Fruit fly (Drosophila melanogaster) whole organism, embryonic: Measurements from ENCODE around the gene Srg3.

ENCODE experiments used
- Aef1 ChIP-seq: fragments of 200-800 bp; sonication (Bioruptor generic); IDR thresholded peaks from 3 replicates; pipeline ENCODE4 v1.3.6; 2022; ENCODE audit warnings: missing biosample characterization, missing genetic modification characterization
- Atf6 ChIP-seq: fragments of 200-800 bp; sonication (Bioruptor generic); IDR thresholded peaks from 2 replicates; pipeline ENCODE4 v1.3.6; 2022; ENCODE audit warnings: missing biosample characterization, missing genetic modification characterization
- CG10654 ChIP-seq: fragments of 200-800 bp; sonication (Bioruptor generic); optimal IDR thresholded peaks from 2 replicates; lab custom pipeline; 2016; ENCODE audit warnings: missing biosample characterization, missing genetic modification characterization
- CG12299 ChIP-seq: fragments of 200-800 bp; sonication (Bioruptor generic); optimal IDR thresholded peaks from 2 replicates; lab custom pipeline; 2018; ENCODE audit warnings: missing biosample characterization, mild to moderate bottlenecking, missing genetic modification characterization
- CG12744 ChIP-seq: fragments of 200-800 bp; sonication (Bioruptor generic); optimal IDR thresholded peaks from 2 replicates; lab custom pipeline; 2016; ENCODE audit warnings: missing biosample characterization, missing genetic modification characterization
- CG14965 ChIP-seq: fragments of 200-800 bp; sonication (Bioruptor generic); optimal IDR thresholded peaks from 2 replicates; lab custom pipeline; 2016; ENCODE audit warnings: missing biosample characterization, missing genetic modification characterization, borderline replicate concordance
- CG15514 ChIP-seq: fragments of 200-800 bp; sonication (Bioruptor generic); optimal IDR thresholded peaks from 3 replicates; lab custom pipeline; 2017; ENCODE audit warnings: missing biosample characterization, missing genetic modification characterization, mild to moderate bottlenecking, moderate library complexity, missing genetic modification reagents
- CG18619 ChIP-seq: fragments of 200-800 bp; sonication (Bioruptor generic); optimal IDR thresholded peaks from 3 replicates; lab custom pipeline; 2017; ENCODE audit warnings: missing biosample characterization, mild to moderate bottlenecking, missing genetic modification characterization
- CG2120 ChIP-seq: fragments of 200-800 bp; sonication (Bioruptor generic); optimal IDR thresholded peaks from 3 replicates; lab custom pipeline; 2016; ENCODE audit warnings: missing biosample characterization, missing genetic modification characterization
- CG2202 ChIP-seq: fragments of 200-800 bp; sonication (Bioruptor generic); optimal IDR thresholded peaks from 2 replicates; lab custom pipeline; 2018; ENCODE audit warnings: missing biosample characterization, mild to moderate bottlenecking, missing genetic modification characterization
- CG2889 ChIP-seq: fragments of 200-800 bp; sonication (Bioruptor generic); IDR thresholded peaks from 3 replicates; pipeline ENCODE4 v1.3.6; 2022; ENCODE audit warnings: missing biosample characterization, missing genetic modification characterization
- CG3726 ChIP-seq: fragments of 200-800 bp; sonication (Bioruptor generic); IDR thresholded peaks from 3 replicates; pipeline ENCODE4, ENCODE4 v1.3.6; 2022; ENCODE audit warnings: missing biosample characterization, missing genetic modification characterization
- CG5245 ChIP-seq: fragments of 200-800 bp; sonication (Bioruptor generic); optimal IDR thresholded peaks from 3 replicates; lab custom pipeline; 2016; ENCODE audit warnings: missing biosample characterization, missing genetic modification characterization
- CG6175 ChIP-seq: fragments of 200-800 bp; sonication (Bioruptor generic); IDR thresholded peaks from 3 replicates; pipeline ENCODE4 v1.3.6; 2022; ENCODE audit warnings: missing biosample characterization, missing genetic modification characterization
- CG6254 ChIP-seq: fragments of 200-800 bp; sonication (Bioruptor generic); optimal IDR thresholded peaks from 3 replicates; lab custom pipeline; 2017; ENCODE audit warnings: mild to moderate bottlenecking, missing biosample characterization, missing genetic modification reagents, missing genetic modification characterization
- CG8290 ChIP-seq, 3 experiments: fragments of 200-800 bp; sonication (Bioruptor generic); optimal IDR thresholded peaks; 2 replicates each; lab custom pipeline; 2016 to 2019; ENCODE audit warnings: missing biosample characterization in 3 of 3, missing genetic modification characterization in 3 of 3, mild to moderate bottlenecking in 2 of 3, moderate library complexity in 1 of 3
- Camta ChIP-seq: fragments of 200-800 bp; sonication (Bioruptor generic); optimal IDR thresholded peaks from 2 replicates; lab custom pipeline; 2016; ENCODE audit warnings: missing biosample characterization, missing genetic modification characterization
- Doc3 ChIP-seq: fragments of 200-800 bp; sonication (Bioruptor generic); IDR thresholded peaks from 3 replicates; pipeline ENCODE4 v1.3.6; 2022; ENCODE audit warnings: missing biosample characterization, missing genetic modification characterization; ENCODE audit not compliant: partially characterized antibody
- Drgx ChIP-seq: fragments of 200-800 bp; sonication (Bioruptor generic); IDR thresholded peaks from 2 replicates; pipeline ENCODE4 v1.3.6; 2022; ENCODE audit warnings: missing biosample characterization, missing genetic modification characterization
- ERR ChIP-seq: fragments of 200-800 bp; sonication (Bioruptor generic); optimal IDR thresholded peaks from 2 replicates; lab custom pipeline; 2016; ENCODE audit warnings: missing biosample characterization, missing genetic modification characterization
- Elba2 ChIP-seq: fragments of 200-800 bp; sonication (Bioruptor generic); optimal IDR thresholded peaks from 3 replicates; lab custom pipeline; 2016; ENCODE audit warnings: missing biosample characterization, missing genetic modification characterization
- HHEX ChIP-seq: fragments of 200-800 bp; sonication (Bioruptor generic); optimal IDR thresholded peaks from 3 replicates; lab custom pipeline; 2017; ENCODE audit warnings: missing biosample characterization, mild to moderate bottlenecking, missing genetic modification characterization, missing genetic modification reagents
- HLH4C ChIP-seq: fragments of 200-800 bp; sonication (Bioruptor generic); IDR thresholded peaks from 3 replicates; pipeline ENCODE4 v1.3.6; 2022; ENCODE audit warnings: missing biosample characterization, missing genetic modification characterization; ENCODE audit not compliant: partially characterized antibody
- HLHmδ ChIP-seq: fragments of 200-800 bp; sonication (Bioruptor generic); optimal IDR thresholded peaks from 2 replicates; lab custom pipeline; 2018; ENCODE audit warnings: missing biosample characterization, mild to moderate bottlenecking, missing genetic modification characterization, moderate library complexity
- Jarid2 ChIP-seq: fragments of 200-800 bp; sonication (Bioruptor generic); optimal IDR thresholded peaks from 3 replicates; lab custom pipeline; 2017; ENCODE audit warnings: mild to moderate bottlenecking, missing biosample characterization, missing genetic modification reagents, missing genetic modification characterization
- Lpt ChIP-seq: fragments of >200 bp; optimal IDR thresholded peaks from 2 replicates; lab custom pipeline; 2018; ENCODE audit warnings: missing biosample characterization, missing genetic modification characterization
- Mes4 ChIP-seq: fragments of 200-800 bp; sonication (Bioruptor generic); optimal IDR thresholded peaks from 2 replicates; lab custom pipeline; 2016; ENCODE audit warnings: missing biosample characterization, missing genetic modification characterization
- NfI ChIP-seq: fragments of 200-800 bp; sonication (Bioruptor generic); optimal IDR thresholded peaks from 3 replicates; lab custom pipeline; 2018; ENCODE audit warnings: missing biosample characterization, mild to moderate bottlenecking, missing genetic modification characterization, moderate library complexity
- Ravus ChIP-seq: fragments of 200-800 bp; sonication (Bioruptor generic); IDR thresholded peaks from 2 replicates; pipeline ENCODE4 v1.3.6; 2022; ENCODE audit warnings: missing biosample characterization, missing genetic modification characterization
- Usf ChIP-seq: fragments of 200-800 bp; sonication (Bioruptor generic); optimal IDR thresholded peaks from 2 replicates; lab custom pipeline; 2017; ENCODE audit warnings: missing genotype, missing biosample characterization, missing genetic modification characterization
- ash1 ChIP-seq: fragments of 200-800 bp; sonication (Bioruptor generic); optimal IDR thresholded peaks from 2 replicates; lab custom pipeline; 2018; ENCODE audit warnings: missing biosample characterization, mild to moderate bottlenecking, missing genetic modification characterization
- dimm ChIP-seq: fragments of 200-800 bp; sonication (Bioruptor generic); IDR thresholded peaks from 2 replicates; pipeline ENCODE4 v1.3.6; 2022; ENCODE audit warnings: missing biosample characterization, missing genetic modification characterization
- fd102C ChIP-seq: fragments of 200-800 bp; sonication (Bioruptor generic); optimal IDR thresholded peaks from 2 replicates; lab custom pipeline; 2018; ENCODE audit warnings: missing biosample characterization, mild to moderate bottlenecking, missing genetic modification characterization, moderate library complexity
- fd64A ChIP-seq: fragments of 200-800 bp; sonication (Bioruptor generic); optimal IDR thresholded peaks from 3 replicates; lab custom pipeline; 2018; ENCODE audit warnings: missing biosample characterization, mild to moderate bottlenecking, missing genetic modification characterization
- ftz-f1 ChIP-seq: fragments of 200-800 bp; sonication (Bioruptor generic); optimal IDR thresholded peaks from 2 replicates; lab custom pipeline; 2016; ENCODE audit warnings: missing biosample characterization, missing genetic modification characterization
- gem ChIP-seq: fragments of 200-800 bp; sonication (Bioruptor generic); optimal IDR thresholded peaks from 2 replicates; lab custom pipeline; 2019; ENCODE audit warnings: missing biosample characterization, mild to moderate bottlenecking, missing genetic modification characterization, moderate library complexity
- grau ChIP-seq: fragments of 200-800 bp; optimal IDR thresholded peaks from 3 replicates; lab custom pipeline; 2019; ENCODE audit warnings: missing biosample characterization, mild to moderate bottlenecking, missing genetic modification characterization, moderate library complexity
- gsb ChIP-seq: fragments of 200-800 bp; sonication (Bioruptor generic); IDR thresholded peaks from 2 replicates; pipeline ENCODE4 v1.3.6; 2022; ENCODE audit warnings: missing biosample characterization, missing genetic modification characterization
- kay ChIP-seq: fragments of 200-800 bp; sonication (Bioruptor generic); optimal IDR thresholded peaks from 2 replicates; lab custom pipeline; 2016; ENCODE audit warnings: missing biosample characterization, missing genetic modification characterization
- maf-S ChIP-seq: fragments of 200-800 bp; sonication (Bioruptor generic); optimal IDR thresholded peaks from 2 replicates; lab custom pipeline; 2016; ENCODE audit warnings: missing biosample characterization, missing genetic modification characterization
- nmo ChIP-seq: fragments of 200-800 bp; sonication (Bioruptor generic); optimal IDR thresholded peaks from 2 replicates; lab custom pipeline; 2018; ENCODE audit warnings: missing biosample characterization, mild to moderate bottlenecking, missing genetic modification characterization, moderate library complexity
- phol ChIP-seq: fragments of 200-800 bp; sonication (Bioruptor generic); optimal IDR thresholded peaks from 3 replicates; lab custom pipeline; 2018; ENCODE audit warnings: missing biosample characterization, mild to moderate bottlenecking, missing genetic modification characterization, moderate library complexity
- pita ChIP-seq: fragments of 200-800 bp; sonication (Bioruptor generic); optimal IDR thresholded peaks from 2 replicates; lab custom pipeline; 2017; ENCODE audit warnings: missing biosample characterization, mild to moderate bottlenecking, missing genetic modification characterization
- sug ChIP-seq: fragments of 200-800 bp; optimal IDR thresholded peaks from 2 replicates; lab custom pipeline; 2019; ENCODE audit warnings: missing biosample characterization, mild to moderate bottlenecking, missing genetic modification characterization, moderate library complexity
- tgo ChIP-seq: fragments of 200-800 bp; sonication (Bioruptor generic); IDR thresholded peaks from 3 replicates; pipeline ENCODE4 v1.3.6; 2022; ENCODE audit warnings: missing biosample characterization, missing genetic modification characterization
- tin ChIP-seq: fragments of 200-800 bp; sonication (Bioruptor generic); optimal IDR thresholded peaks from 3 replicates; lab custom pipeline; 2016; ENCODE audit warnings: missing biosample characterization, missing genetic modification characterization
- tup ChIP-seq: fragments of 200-800 bp; sonication (Bioruptor generic); optimal IDR thresholded peaks from 2 replicates; lab custom pipeline; 2016; ENCODE audit warnings: missing biosample characterization, mild to moderate bottlenecking, missing genetic modification characterization, moderate library complexity
- vfl ChIP-seq: fragments of 200-800 bp; sonication (Bioruptor generic); optimal IDR thresholded peaks from 2 replicates; lab custom pipeline; 2016; ENCODE audit warnings: missing biosample characterization, missing genetic modification characterization
- zen ChIP-seq: fragments of 200-800 bp; sonication (Bioruptor generic); optimal IDR thresholded peaks from 3 replicates; lab custom pipeline; 2018; ENCODE audit warnings: missing biosample characterization, mild to moderate bottlenecking, missing genetic modification characterization, moderate library complexity
- zen2 ChIP-seq: fragments of 200-800 bp; sonication (Bioruptor generic); IDR thresholded peaks from 3 replicates; pipeline ENCODE4 v1.3.6; 2022; ENCODE audit warnings: missing biosample characterization, missing genetic modification characterization; ENCODE audit not compliant: partially characterized antibody

Gene Srg3

dm6 chr3L:9462247-9462769 lies 19.3 kb downstream of the Srg3 start (continued):
- peak; percentile 60 for TF ChIP-seq CG15514 (GFP tag; lab: Kevin White, UChicago)
- peak; percentile 97 for TF ChIP-seq gem
- no peak for TF ChIP-seq CG3726 (GFP tag; lab: Robert Waterston, UW)
- peak; percentile 92 for TF ChIP-seq grau (tag; lab: Kevin White, UChicago)
- TF ChIP-seq sug (tag; lab: Kevin White, UChicago), result peak; percentile 74
- peak; percentile 83 for TF ChIP-seq HHEX
- TF ChIP-seq CG18619, result peak; percentile 84
- TF ChIP-seq CG6175 (GFP tag; lab: Robert Waterston, UW), result no peak
- peak; percentile 72 for TF ChIP-seq tgo
- no peak for TF ChIP-seq dimm (GFP tag; lab: Robert Waterston, UW)
- TF ChIP-seq CG8290 (GFP tag; optimal IDR thresholded peaks at IDR 0.05; lab: Kevin White, UChicago), result peak; percentile 75
- TF ChIP-seq CG8290 (tag; optimal IDR thresholded peaks at IDR 0.05; lab: Kevin White, UChicago), result peak; percentile 54 to 77
- TF ChIP-seq HLH4C (GFP tag; lab: Robert Waterston, UW), result no peak
- peak; percentile 35 for TF ChIP-seq vfl (GFP tag; lab: Kevin White, UChicago)
- peak; percentile 81 for TF ChIP-seq NfI
- no peak; the same call in 2 of the 3 replicates for TF ChIP-seq Doc3 (GFP tag; lab: Robert Waterston, UW)
- TF ChIP-seq Mes4, result peak; percentile 65
- peak; percentile 88 for TF ChIP-seq CG6254 (GFP tag; lab: Kevin White, UChicago)
- peak; percentile 93 for TF ChIP-seq Drgx (GFP tag; lab: Robert Waterston, UW)
- TF ChIP-seq Camta (GFP tag; lab: Kevin White, UChicago), result peak; percentile 75
- TF ChIP-seq Atf6 (GFP tag; lab: Robert Waterston, UW), result peak; percentile 73; the same call in 1 of the 2 replicates
- peak; percentile 75 for TF ChIP-seq kay (GFP tag; lab: Kevin White, UChicago)
- peak; percentile 92 for TF ChIP-seq nmo (GFP tag; lab: Kevin White, UChicago)
- peak; percentile 98 for TF ChIP-seq phol (tag; lab: Kevin White, UChicago)
- TF ChIP-seq CG12299 (tag; lab: Kevin White, UChicago), result peak; percentile 92
- peak; percentile 37 for TF ChIP-seq fd102C (GFP tag; lab: Kevin White, UChicago)
- peak; percentile 82 for TF ChIP-seq CG2120
- peak; percentile 90 for TF ChIP-seq Jarid2 (GFP tag; lab: Kevin White, UChicago)
- no peak for TF ChIP-seq CG2889 (GFP tag; lab: Robert Waterston, UW)
- TF ChIP-seq Elba2 (GFP tag; lab: Kevin White, UChicago), result no peak
- TF ChIP-seq ERR, result peak; percentile 67
- TF ChIP-seq CG12744 (GFP tag; lab: Kevin White, UChicago), result peak; percentile 77
- peak; percentile 70 for TF ChIP-seq zen (tag; lab: Kevin White, UChicago)
- TF ChIP-seq tin (GFP tag; lab: Kevin White, UChicago), result peak; percentile 86
- peak; percentile 48 for TF ChIP-seq CG5245 (GFP tag; lab: Kevin White, UChicago)
- peak; percentile 74 for TF ChIP-seq CG10654 (GFP tag; lab: Kevin White, UChicago)
- peak; percentile 20 for TF ChIP-seq ash1 (GFP tag; lab: Kevin White, UChicago)
- TF ChIP-seq gsb (GFP tag; lab: Robert Waterston, UW), result no peak
- TF ChIP-seq zen2 (GFP tag; lab: Robert Waterston, UW), result no peak
- peak; percentile 21; the same call in 1 of the 2 replicates for TF ChIP-seq Ravus (GFP tag; lab: Robert Waterston, UW)
- no peak; the same call in 1 of the 3 replicates for TF ChIP-seq Aef1 (GFP tag; lab: Robert Waterston, UW)
- TF ChIP-seq ftz-f1 (GFP tag; lab: Kevin White, UChicago), result no peak
- TF ChIP-seq fd64A (GFP tag; lab: Kevin White, UChicago), result peak; percentile 62
- TF ChIP-seq HLHmδ (GFP tag; lab: Kevin White, UChicago), result no peak
- TF ChIP-seq Usf (GFP tag; lab: Kevin White, UChicago), result peak; percentile 47
- TF ChIP-seq CG2202 (tag; lab: Kevin White, UChicago), result peak; percentile 88
- TF ChIP-seq CG14965, result peak; percentile 47
- peak; percentile 84 for TF ChIP-seq maf-S
- no peak for TF ChIP-seq tup (GFP tag; lab: Kevin White, UChicago)
- no peak for TF ChIP-seq pita
- TF ChIP-seq Lpt (GFP tag; lab: Kevin White, UChicago), result no peak
